Fruit fly (Drosophila melanogaster) Kc167 (cell line): Measurements from ENCODE around the gene nAChRalpha7.

Source experiments
- Myc ChIP-seq: fragments of >200 bp; optimal IDR thresholded peaks from 2 replicates; lab custom pipeline; 2017; ENCODE audit warnings: missing external identifiers
- Sin3A ChIP-seq: fragments of >200 bp; optimal IDR thresholded peaks from 2 replicates; lab custom pipeline; 2018; ENCODE audit warnings: missing external identifiers
- h ChIP-seq: fragments of >200 bp; optimal IDR thresholded peaks from 3 replicates; lab custom pipeline; 2018; ENCODE audit warnings: missing external identifiers
- insv ChIP-seq: fragments of >200 bp; optimal IDR thresholded peaks from 3 replicates; lab custom pipeline; 2018; ENCODE audit warnings: missing external identifiers
- psq ChIP-seq: fragments of >200 bp; optimal IDR thresholded peaks from 2 replicates; lab custom pipeline; 2017; ENCODE audit warnings: missing external identifiers
- ttk ChIP-seq: sonication (Bioruptor generic); optimal IDR thresholded peaks from 2 replicates; lab custom pipeline; 2017; ENCODE audit warnings: missing external identifiers

DNA sequence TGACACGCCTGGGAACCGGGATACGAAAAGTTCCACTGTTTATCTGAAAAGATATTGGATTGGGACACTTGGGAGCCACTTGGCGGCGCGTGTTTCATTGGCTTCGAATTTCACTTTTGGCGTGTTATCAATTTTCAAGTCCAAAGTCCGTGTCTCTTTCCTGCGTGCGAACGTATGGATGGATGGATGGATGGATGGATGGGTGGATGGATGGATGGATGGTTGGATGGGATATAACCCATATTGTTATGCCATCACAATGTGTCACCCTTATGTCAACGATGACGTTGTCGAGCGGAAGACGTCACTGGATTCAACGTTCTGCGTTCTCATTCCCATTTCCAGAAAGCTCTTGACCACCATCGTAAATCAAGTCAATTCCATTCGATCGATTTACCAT, 60.5 kb downstream of the nAChRalpha7 start:
- TF ChIP-seq psq (lab: Kevin White, UChicago) (no peak), ttk (no peak), Sin3A (lab: Kevin White, UChicago) (no peak), insv (lab: Kevin White, UChicago) (no peak), h (lab: Kevin White, UChicago) (no peak), Myc (lab: Kevin White, UChicago) (no peak)
